Worm (Caenorhabditis elegans) whole organism, midembryonic: Measurements from ENCODE around the gene col-142.

ENCODE experiments used
- T22C8.4 ChIP-seq: fragments of 200-800 bp; sonication (Bioruptor generic); IDR thresholded peaks from 2 replicates; pipeline ENCODE4 v1.3.6; 2022; ENCODE audit warnings: missing genetic modification characterization, missing compliant biosample characterization
- flt-1 ChIP-seq: fragments of 200-800 bp; sonication (Bioruptor generic); IDR thresholded peaks from 2 replicates; pipeline ENCODE4 v1.3.6; 2022; ENCODE audit warnings: missing genetic modification characterization, missing compliant biosample characterization
- ztf-23 ChIP-seq: fragments of 200-800 bp; sonication (Bioruptor generic); IDR thresholded peaks from 2 replicates; pipeline ENCODE4 v1.3.6; 2022; ENCODE audit warnings: missing genetic modification reagents, missing genetic modification characterization, missing compliant biosample characterization

- TF ChIP-seq T22C8.4 (GFP tag; lab: Robert Waterston, UW) (peak; percentile 93), flt-1 (peak; percentile 67; the same call in 1 of the 2 replicates), ztf-23 (GFP tag; lab: Robert Waterston, UW) (peak; percentile 58; the same call in 1 of the 2 replicates)
Observed at ce11 chrV:6879490-6879889, 48.5 kb downstream of the col-142 start.
